Fruit fly (Drosophila melanogaster): ENCODE results near the gene GATAe.

- TF ChIP-seq lmd (GFP tag; IDR thresholded peaks at IDR 0.05) (no peak), CG10209 (GFP tag; optimal IDR thresholded peaks at IDR 0.05) (no peak), Pdp1 (GFP tag; optimal IDR thresholded peaks at IDR 0.05) (peak in 1 of 2 experiments; percentile 26), CG4282 (GFP tag; optimal IDR thresholded peaks at IDR 0.05) (no peak), CG9727 (GFP tag; optimal IDR thresholded peaks at IDR 0.05) (no peak), pho (GFP tag; optimal IDR thresholded peaks at IDR 0.05) (no peak), peb (GFP tag; IDR thresholded peaks at IDR 0.05) (no peak), CG1603 (tag; optimal IDR thresholded peaks at IDR 0.05) (peak; percentile 30), CG10431 (GFP tag; optimal IDR thresholded peaks at IDR 0.05) (no peak), Awh (GFP tag; IDR thresholded peaks at IDR 0.05) (no peak), psq (GFP tag; optimal IDR thresholded peaks at IDR 0.05) (no peak)
These were observed 2.9 kb downstream of the GATAe start for dm6 chr3R:16011698-16012332.

Measured in whole organism, embryonic.